Worm (Caenorhabditis elegans): ENCODE measurements around the gene hlh-3.

Gene hlh-3

ce11 chrII:9111471-9112016, 25.1 kb downstream of the hlh-3 start:
- TF ChIP-seq nhr-2 (tag; optimal IDR thresholded peaks at IDR 0.05) (no peak), ceh-39 (tag; optimal IDR thresholded peaks at IDR 0.05) (no peak), snpc-4 (tag; optimal IDR thresholded peaks at IDR 0.05) (no peak), lin-13 (tag; optimal IDR thresholded peaks at IDR 0.05) (no peak), sem-2 (GFP tag; optimal IDR thresholded peaks at IDR 0.05) (no peak), pha-4 (tag; optimal IDR thresholded peaks at IDR 0.05) (no peak), elt-1 (tag; optimal IDR thresholded peaks at IDR 0.05; ENCODE audit: borderline replicate concordance, insufficient read depth) (no peak), mls-2 (tag; optimal IDR thresholded peaks at IDR 0.05) (no peak)

ce11 chrII:9112851-9113250, 26.4 kb downstream of the hlh-3 start, which contains the start of gene jun-1:
Gene jun-1, plus strand, starts transcription at chrII:9113157.
- peak; percentile 35 for TF ChIP-seq pha-4 (tag; optimal IDR thresholded peaks at IDR 0.05)
- peak; percentile 83 for TF ChIP-seq unc-120 (tag; optimal IDR thresholded peaks at IDR 0.05; ENCODE audit: poor library complexity, severe bottlenecking)
- TF ChIP-seq bed-3 (GFP tag; optimal IDR thresholded peaks at IDR 0.05) = no peak
- TF ChIP-seq mls-2 (tag; optimal IDR thresholded peaks at IDR 0.05) = peak; percentile 32
- peak; percentile 95 for TF ChIP-seq nhr-237 (tag; optimal IDR thresholded peaks at IDR 0.05)
- peak; percentile 19 for TF ChIP-seq mep-1 (tag; optimal IDR thresholded peaks at IDR 0.05)
- TF ChIP-seq unc-62 (GFP tag; optimal IDR thresholded peaks at IDR 0.05) = peak; percentile 89
- peak; percentile 76 for TF ChIP-seq ces-1 (GFP tag; optimal IDR thresholded peaks at IDR 0.05)
- no peak for TF ChIP-seq flh-1 (GFP tag; optimal IDR thresholded peaks at IDR 0.05)
- peak; percentile 48 for TF ChIP-seq lsy-2 (tag; optimal IDR thresholded peaks at IDR 0.05)

ce11 chrII:9113759-9114158, 27.4 kb downstream of the hlh-3 start:
- TF ChIP-seq lin-13 (tag; optimal IDR thresholded peaks at IDR 0.05) = no peak
- no peak for TF ChIP-seq nhr-2 (tag; optimal IDR thresholded peaks at IDR 0.05)
- no peak for TF ChIP-seq snpc-4 (tag; optimal IDR thresholded peaks at IDR 0.05)
- no peak for TF ChIP-seq unc-120 (tag; optimal IDR thresholded peaks at IDR 0.05; ENCODE audit: poor library complexity, severe bottlenecking)
- no peak for TF ChIP-seq zip-8 (tag; optimal IDR thresholded peaks at IDR 0.05)
- TF ChIP-seq nhr-28 (tag; optimal IDR thresholded peaks at IDR 0.05) = no peak
- no peak for TF ChIP-seq nhr-12 (tag; optimal IDR thresholded peaks at IDR 0.05)
- no peak for TF ChIP-seq unc-39 (tag; optimal IDR thresholded peaks at IDR 0.05)
- no peak for TF ChIP-seq flh-1 (GFP tag; optimal IDR thresholded peaks at IDR 0.05)
- no peak for TF ChIP-seq nhr-237 (tag; optimal IDR thresholded peaks at IDR 0.05)
- TF ChIP-seq elt-1 (tag; optimal IDR thresholded peaks at IDR 0.05; ENCODE audit: borderline replicate concordance, insufficient read depth) = no peak
- TF ChIP-seq sptf-1 (tag; optimal IDR thresholded peaks at IDR 0.05) = no peak
- no peak for TF ChIP-seq ztf-11 (tag; optimal IDR thresholded peaks at IDR 0.05)
- TF ChIP-seq bed-3 (GFP tag; optimal IDR thresholded peaks at IDR 0.05) = no peak
- TF ChIP-seq ceh-83 (GFP tag; optimal IDR thresholded peaks at IDR 0.05) = no peak
- TF ChIP-seq mep-1 (tag; optimal IDR thresholded peaks at IDR 0.05) = no peak
- TF ChIP-seq lsy-2 (tag; optimal IDR thresholded peaks at IDR 0.05) = no peak
- no peak for TF ChIP-seq mab-5 (tag; optimal IDR thresholded peaks at IDR 0.05)
- no peak for TF ChIP-seq unc-62 (GFP tag; optimal IDR thresholded peaks at IDR 0.05)

ce11 chrII:9114972-9115371, 28.6 kb downstream of the hlh-3 start:
- TF ChIP-seq drap-1 (GFP tag; optimal IDR thresholded peaks at IDR 0.05) = no peak
- TF ChIP-seq bed-3 (GFP tag; optimal IDR thresholded peaks at IDR 0.05) = no peak
- no peak for TF ChIP-seq hlh-1 (tag; optimal IDR thresholded peaks at IDR 0.05)

- TF ChIP-seq lsy-2 (tag; optimal IDR thresholded peaks at IDR 0.05) (no peak), M03D4.4 (tag; optimal IDR thresholded peaks at IDR 0.05) (no peak), mep-1 (tag; optimal IDR thresholded peaks at IDR 0.05) (no peak)
These were observed 29.2 kb downstream of the hlh-3 start for ce11 chrII:9115644-9116043.

ce11 chrII:9116404-9116803, 30.0 kb downstream of the hlh-3 start:
- no peak for TF ChIP-seq mab-5 (tag; optimal IDR thresholded peaks at IDR 0.05)
- TF ChIP-seq flh-1 (GFP tag; optimal IDR thresholded peaks at IDR 0.05) = no peak
- TF ChIP-seq mep-1 (tag; optimal IDR thresholded peaks at IDR 0.05) = no peak
- TF ChIP-seq zip-8 (tag; optimal IDR thresholded peaks at IDR 0.05) = no peak
- no peak for TF ChIP-seq ceh-39 (tag; optimal IDR thresholded peaks at IDR 0.05)
- no peak for TF ChIP-seq ces-1 (GFP tag; optimal IDR thresholded peaks at IDR 0.05)
- TF ChIP-seq ceh-83 (GFP tag; optimal IDR thresholded peaks at IDR 0.05) = no peak
- no peak for TF ChIP-seq elt-1 (tag; optimal IDR thresholded peaks at IDR 0.05; ENCODE audit: borderline replicate concordance, insufficient read depth)
- no peak for TF ChIP-seq nhr-12 (tag; optimal IDR thresholded peaks at IDR 0.05)
- TF ChIP-seq sptf-1 (tag; optimal IDR thresholded peaks at IDR 0.05) = no peak
